Worm (Caenorhabditis elegans): ENCODE results near the gene F36A4.1.
A peak's percentile ranks its signal among the peaks of the same experiment; 100 is the strongest.

Gene F36A4.1

ce11 chrIV:4301202-4301601 is 28.9 kb downstream of the F36A4.1 start, which contains the start of gene lgc-22:
lgc-22 (plus strand) TSS chrIV:4301306.
- TF ChIP-seq ceh-58 (GFP tag; IDR thresholded peaks at IDR 0.05) (no peak), egrh-3 (GFP tag; IDR thresholded peaks at IDR 0.05) (peak; percentile 47; the same call in 1 of the 2 replicates), nfyb-1 (GFP tag; IDR thresholded peaks at IDR 0.05) (0 out of 2 replicates have a peak, but pooled peaks have one; percentile 30), dox-1 (GFP tag; IDR thresholded peaks at IDR 0.05) (peak; percentile 28; the same call in 1 of the 2 replicates), zfh-2 (GFP tag; conservative IDR thresholded peaks at IDR 0.05) (peak; percentile 87), sptf-2 (GFP tag; optimal IDR thresholded peaks at IDR 0.05) (no peak)

ce11 chrIV:4306317-4306716 is 34.0 kb downstream of the F36A4.1 start:
- TF ChIP-seq ZK185.1 (tag; optimal IDR thresholded peaks at IDR 0.05; ENCODE audit: poor library complexity, severe bottlenecking) (no peak), attf-3 (GFP tag; conservative IDR thresholded peaks at IDR 0.05) (no peak), somi-1 (GFP tag; optimal IDR thresholded peaks at IDR 0.05) (no peak), dox-1 (GFP tag; IDR thresholded peaks at IDR 0.05) (no peak), B0019.2 (GFP tag; conservative IDR thresholded peaks at IDR 0.05) (no peak), ceh-79 (tag; optimal IDR thresholded peaks at IDR 0.05) (no peak)

ce11 chrIV:4307227-4307946 is 35.1 kb downstream of the F36A4.1 start, which contains the start of gene set-9:
set-9 (plus strand) TSS chrIV:4307896.
- no peak for TF ChIP-seq gei-17 (GFP tag; optimal IDR thresholded peaks at IDR 0.05)
- no peak for TF ChIP-seq aptf-3 (GFP tag; IDR thresholded peaks at IDR 0.05)
- no peak for TF ChIP-seq bed-1 (GFP tag; IDR thresholded peaks at IDR 0.05)
- peak; percentile 57 for TF ChIP-seq madf-6 (GFP tag; IDR thresholded peaks at IDR 0.05)
- no peak for TF ChIP-seq F37B4.10 (GFP tag; IDR thresholded peaks at IDR 0.05)
- peak; percentile 39; the same call in 1 of the 2 replicates for TF ChIP-seq madf-8 (GFP tag; conservative IDR thresholded peaks at IDR 0.05)
- TF ChIP-seq dpl-1 (GFP tag; optimal IDR thresholded peaks at IDR 0.05), result peak; percentile 8
- TF ChIP-seq Y53F4B.3 (GFP tag; IDR thresholded peaks at IDR 0.05), result no peak
- no peak for TF ChIP-seq hmg-1.2 (GFP tag; IDR thresholded peaks at IDR 0.05)
- TF ChIP-seq lsy-27 (tag; optimal IDR thresholded peaks at IDR 0.05; ENCODE audit: borderline replicate concordance, insufficient read depth), result no peak
- no peak for TF ChIP-seq tbp1 (GFP tag; optimal IDR thresholded peaks at IDR 0.05)
- no peak for TF ChIP-seq nhr-27 (tag; optimal IDR thresholded peaks at IDR 0.05)
- TF ChIP-seq akir-1 (GFP tag; optimal IDR thresholded peaks at IDR 0.05), result no peak
- no peak for TF ChIP-seq egrh-3 (GFP tag; IDR thresholded peaks at IDR 0.05)
- TF ChIP-seq zim-3 (tag; optimal IDR thresholded peaks at IDR 0.05), result no peak
- no peak for TF ChIP-seq hlh-26 (GFP tag; conservative IDR thresholded peaks at IDR 0.05)
- no peak for TF ChIP-seq zfh-2 (GFP tag; conservative IDR thresholded peaks at IDR 0.05)
- TF ChIP-seq efl-1 (GFP tag; optimal IDR thresholded peaks at IDR 0.05), result peak; percentile 73
- no peak for TF ChIP-seq let-607 (tag; optimal IDR thresholded peaks at IDR 0.05)
- TF ChIP-seq ztf-6 (GFP tag; IDR thresholded peaks at IDR 0.05), result no peak
- TF ChIP-seq F22D6.2 (tag; optimal IDR thresholded peaks at IDR 0.05), result no peak
- no peak for TF ChIP-seq cebp-2 (GFP tag; IDR thresholded peaks at IDR 0.05)
- TF ChIP-seq attf-5 (GFP tag; optimal IDR thresholded peaks at IDR 0.05), result no peak
- TF ChIP-seq hlh-12 (tag; optimal IDR thresholded peaks at IDR 0.05), result no peak
- TF ChIP-seq Y95B8A.8 (GFP tag; IDR thresholded peaks at IDR 0.05), result no peak
- no peak for TF ChIP-seq somi-1 (GFP tag; optimal IDR thresholded peaks at IDR 0.05)
- TF ChIP-seq snpc-3.4 (tag; optimal IDR thresholded peaks at IDR 0.05), result no peak
- no peak for TF ChIP-seq hmg-20 (GFP tag; IDR thresholded peaks at IDR 0.05)
- TF ChIP-seq pbrm-1 (GFP tag; IDR thresholded peaks at IDR 0.05), result 0 out of 2 replicates have a peak, but pooled peaks have one; percentile 13
- TF ChIP-seq rpc-1 (optimal IDR thresholded peaks at IDR 0.05), result no peak
- no peak for TF ChIP-seq rpc-1 (tag; optimal IDR thresholded peaks at IDR 0.05)
- no peak for TF ChIP-seq ztf-28 (GFP tag; IDR thresholded peaks at IDR 0.05)
- TF ChIP-seq F33H1.4 (GFP tag; IDR thresholded peaks at IDR 0.05), result 0 out of 2 replicates have a peak, but pooled peaks have one; percentile 24
- TF ChIP-seq nfya-2 (GFP tag; IDR thresholded peaks at IDR 0.05), result no peak
- no peak for TF ChIP-seq snpc-1.3 (tag; optimal IDR thresholded peaks at IDR 0.05; ENCODE audit: insufficient read depth)
- TF ChIP-seq sea-2 (GFP tag; IDR thresholded peaks at IDR 0.05), result no peak
